Fruit fly (Drosophila melanogaster): ENCODE results near the gene Pus10.

The Pus10 gene

dm6 chr2L:160581-161452 lies 5.7 kb upstream of the Pus10 start (continued):
- peak; percentile 94 for TF ChIP-seq brk (GFP tag; optimal IDR thresholded peaks at IDR 0.05)
- TF ChIP-seq Rel (GFP tag; optimal IDR thresholded peaks at IDR 0.05) = peak; percentile 98
- peak; percentile 57 for TF ChIP-seq Rel (tag; optimal IDR thresholded peaks at IDR 0.05)

dm6 chr2L:158649-159257 lies 3.6 kb upstream of the Pus10 start, which contains the start of the genes CG33635 and spen:
Gene CG33635, minus strand, starts transcription at chr2L:158664.
Gene spen, plus strand, starts transcription at chr2L:159032.
- TF ChIP-seq Hr83 (GFP tag; optimal IDR thresholded peaks at IDR 0.05; ENCODE audit: poor library complexity, severe bottlenecking) (peak; percentile 70), psq (GFP tag; optimal IDR thresholded peaks at IDR 0.05) (peak; percentile 55), Sp1 (GFP tag; optimal IDR thresholded peaks at IDR 0.05) (peak; percentile 72), dmrt93B (GFP tag; optimal IDR thresholded peaks at IDR 0.05) (no peak), CG9705 (GFP tag; optimal IDR thresholded peaks at IDR 0.05) (no peak), sv (GFP tag; optimal IDR thresholded peaks at IDR 0.05) (no peak), HLH106 (tag; optimal IDR thresholded peaks at IDR 0.05) (peak; percentile 39), Hnf4 (GFP tag; optimal IDR thresholded peaks at IDR 0.05) (peak; percentile 53), h (GFP tag; optimal IDR thresholded peaks at IDR 0.05) (peak; percentile 72), rgr (GFP tag; optimal IDR thresholded peaks at IDR 0.05) (peak; percentile 71), OdsH (GFP tag; optimal IDR thresholded peaks at IDR 0.05) (peak; percentile 50), sage (GFP tag; optimal IDR thresholded peaks at IDR 0.05) (peak; percentile 69), Dif (GFP tag; optimal IDR thresholded peaks at IDR 0.05; ENCODE audit: partially characterized antibody) (peak; percentile 22), woc (GFP tag; optimal IDR thresholded peaks at IDR 0.05) (peak; percentile 83), Vsx2 (GFP tag; optimal IDR thresholded peaks at IDR 0.05; ENCODE audit: partially characterized antibody) (peak; percentile 7), Rel (GFP tag; optimal IDR thresholded peaks at IDR 0.05) (no peak), Rel (tag; optimal IDR thresholded peaks at IDR 0.05) (peak; percentile 63), foxo (GFP tag; optimal IDR thresholded peaks at IDR 0.05) (peak in 1 of 2 experiments; percentile 57), fru (GFP tag; optimal IDR thresholded peaks at IDR 0.05) (peak; percentile 22), Hr78 (GFP tag; optimal IDR thresholded peaks at IDR 0.05) (no peak), dsf (GFP tag; optimal IDR thresholded peaks at IDR 0.05; ENCODE audit: borderline replicate concordance) (no peak), jim (GFP tag; optimal IDR thresholded peaks at IDR 0.05) (peak; percentile 94), dl (GFP tag; optimal IDR thresholded peaks at IDR 0.05; ENCODE audit: insufficient read depth in 1 of 2, partially characterized antibody in 2 of 2) (peak in 1 of 2 experiments; percentile 49), Abd-B (GFP tag; optimal IDR thresholded peaks at IDR 0.05) (no peak), brk (GFP tag; optimal IDR thresholded peaks at IDR 0.05) (peak; percentile 49), Jra (GFP tag; optimal IDR thresholded peaks at IDR 0.05) (no peak), tai (GFP tag; optimal IDR thresholded peaks at IDR 0.05) (no peak), br (GFP tag; optimal IDR thresholded peaks at IDR 0.05) (peak; percentile 34), Myc (optimal IDR thresholded peaks at IDR 0.05) (peak; percentile 88), ey (GFP tag; optimal IDR thresholded peaks at IDR 0.05) (no peak)

- TF ChIP-seq OdsH (GFP tag; optimal IDR thresholded peaks at IDR 0.05) = no peak
- TF ChIP-seq dmrt93B (GFP tag; optimal IDR thresholded peaks at IDR 0.05) = no peak
- TF ChIP-seq rgr (GFP tag; optimal IDR thresholded peaks at IDR 0.05) = peak; percentile 47
- TF ChIP-seq N (GFP tag; optimal IDR thresholded peaks at IDR 0.05) = no peak
- TF ChIP-seq h (GFP tag; optimal IDR thresholded peaks at IDR 0.05) = peak; percentile 3
- TF ChIP-seq Rel (GFP tag; optimal IDR thresholded peaks at IDR 0.05) = no peak
- peak; percentile 0 for TF ChIP-seq Rel (tag; optimal IDR thresholded peaks at IDR 0.05)
Observed at dm6 chr2L:155994-156393, 889 bp upstream of the Pus10 start, which contains the start of gene CG3436. Gene CG3436, plus strand, starts transcription at chr2L:156029.

- no peak for TF ChIP-seq Sp1 (GFP tag; optimal IDR thresholded peaks at IDR 0.05)
- TF ChIP-seq Jra (GFP tag; optimal IDR thresholded peaks at IDR 0.05) = no peak
- TF ChIP-seq sage (GFP tag; optimal IDR thresholded peaks at IDR 0.05) = no peak
- TF ChIP-seq usp (GFP tag; optimal IDR thresholded peaks at IDR 0.05) = no peak
- no peak for TF ChIP-seq Hr83 (GFP tag; optimal IDR thresholded peaks at IDR 0.05; ENCODE audit: poor library complexity, severe bottlenecking)
- TF ChIP-seq Hr78 (GFP tag; optimal IDR thresholded peaks at IDR 0.05) = no peak
- TF ChIP-seq CG32264 (GFP tag; optimal IDR thresholded peaks at IDR 0.05) = no peak
- no peak for TF ChIP-seq dl (GFP tag; optimal IDR thresholded peaks at IDR 0.05; ENCODE audit: insufficient read depth in 1 of 2, partially characterized antibody in 2 of 2)
- TF ChIP-seq Vsx2 (GFP tag; optimal IDR thresholded peaks at IDR 0.05; ENCODE audit: partially characterized antibody) = no peak
- no peak for TF ChIP-seq dsf (GFP tag; optimal IDR thresholded peaks at IDR 0.05; ENCODE audit: borderline replicate concordance)
- TF ChIP-seq CrebA (GFP tag; optimal IDR thresholded peaks at IDR 0.05; ENCODE audit: borderline replicate concordance) = no peak
- TF ChIP-seq GATAd (GFP tag; optimal IDR thresholded peaks at IDR 0.05) = no peak
- TF ChIP-seq Rel (GFP tag; optimal IDR thresholded peaks at IDR 0.05) = no peak
- no peak for TF ChIP-seq Rel (tag; optimal IDR thresholded peaks at IDR 0.05)
- TF ChIP-seq Hnf4 (GFP tag; optimal IDR thresholded peaks at IDR 0.05) = no peak
- no peak for TF ChIP-seq Dfd (GFP tag; optimal IDR thresholded peaks at IDR 0.05)
Observed at dm6 chr2L:153142-153541, 2.0 kb downstream of the Pus10 start, which contains the start of gene CG42399. Gene CG42399, minus strand, starts transcription at chr2L:153300.

Measured in whole organism, wandering third instar larva.